Worm (Caenorhabditis elegans) whole organism, young adult: Measurements from ENCODE around the gene stip-1.
A peak's percentile ranks its signal among the peaks of the same experiment; 100 is the strongest.

Experiments used
- B0019.2 ChIP-seq: fragments of 200-800 bp; sonication (Bioruptor generic); conservative IDR thresholded peaks from 2 replicates; pipeline ENCODE4 v1.3.6; 2022; ENCODE audit warnings: missing genetic modification reagents, missing genetic modification characterization, missing compliant biosample characterization
- B0336.3 ChIP-seq: fragments of 200-800 bp; sonication (Bioruptor generic); IDR thresholded peaks from 2 replicates; pipeline ENCODE4 v1.3.6; 2022; ENCODE audit warnings: missing genetic modification characterization, missing compliant biosample characterization
- C06A6.2 ChIP-seq: fragments of 200-800 bp; sonication (Bioruptor generic); conservative IDR thresholded peaks from 2 replicates; pipeline ENCODE4 v1.3.6; 2022; ENCODE audit warnings: missing genetic modification characterization, missing compliant biosample characterization
- F23B12.7 ChIP-seq: sonication (generic microtip); optimal IDR thresholded peaks from 2 replicates; lab custom pipeline; 2017; ENCODE audit warnings: missing genetic modification characterization, mild to moderate bottlenecking, missing compliant biosample characterization, antibody characterized with exemption, moderate library complexity; ENCODE audit not compliant: insufficient read depth
- F33H1.4 ChIP-seq: fragments of 200-800 bp; sonication (Bioruptor generic); IDR thresholded peaks from 2 replicates; pipeline ENCODE4 v1.3.6; 2022; ENCODE audit warnings: missing genetic modification reagents, missing genetic modification characterization, missing compliant biosample characterization
- F49E8.2 ChIP-seq: sonication (generic microtip); optimal IDR thresholded peaks from 3 replicates; lab custom pipeline; 2017; ENCODE audit warnings: missing genetic modification characterization, mild to moderate bottlenecking, missing compliant biosample characterization, antibody characterized with exemption, moderate library complexity; ENCODE audit not compliant: insufficient read depth
- K12H6.12 ChIP-seq: fragments of 200-800 bp; sonication (Bioruptor generic); optimal IDR thresholded peaks from 2 replicates; lab custom pipeline; 2018; ENCODE audit warnings: mild to moderate bottlenecking, missing genetic modification characterization, missing compliant biosample characterization
- Y56A3A.18 ChIP-seq: fragments of 200-800 bp; sonication (Bioruptor generic); IDR thresholded peaks from 2 replicates; pipeline ENCODE4 v1.3.6; 2022; ENCODE audit warnings: missing genetic modification reagents, missing genetic modification characterization, missing compliant biosample characterization
- Y67H2A.10 ChIP-seq: fragments of 200-800 bp; sonication (Bioruptor generic); conservative IDR thresholded peaks from 2 replicates; pipeline ENCODE4 v1.3.6; 2022; ENCODE audit warnings: missing genetic modification reagents, missing genetic modification characterization, missing compliant biosample characterization
- Y79H2A.3 ChIP-seq: fragments of 200-800 bp; sonication (Bioruptor generic); conservative IDR thresholded peaks from 2 replicates; pipeline ENCODE4 v1.3.6; 2022; ENCODE audit warnings: missing genetic modification reagents, missing genetic modification characterization, missing compliant biosample characterization
- ZK185.1 ChIP-seq: sonication (generic microtip); optimal IDR thresholded peaks from 2 replicates; lab custom pipeline; 2016; ENCODE audit warnings: mild to moderate bottlenecking, missing genetic modification characterization, missing compliant biosample characterization; ENCODE audit not compliant: poor library complexity, severe bottlenecking
- ama-1 ChIP-seq, 3 experiments: fragments of 150-350 bp in 1 of 3; sonication (generic microtip) in 2 of 3; optimal IDR thresholded peaks; 2 replicates each; lab custom pipeline; 2014 to 2018; ENCODE audit warnings: missing biosample characterization in 2 of 3, missing genetic modification characterization in 2 of 3, missing genetic modification reagents in 2 of 3
- aptf-2 ChIP-seq: fragments of 200-800 bp; sonication (Bioruptor generic); conservative IDR thresholded peaks from 2 replicates; pipeline ENCODE4 v1.3.6; 2022; ENCODE audit warnings: missing genetic modification reagents, missing genetic modification characterization, missing compliant biosample characterization
- athp-1 ChIP-seq: sonication (generic microtip); optimal IDR thresholded peaks from 2 replicates; lab custom pipeline; 2017; ENCODE audit warnings: mild to moderate bottlenecking, missing genetic modification characterization, missing compliant biosample characterization
- attf-3 ChIP-seq: fragments of 200-800 bp; sonication (Bioruptor generic); conservative IDR thresholded peaks from 2 replicates; pipeline ENCODE4 v1.3.6; 2022; ENCODE audit warnings: missing genetic modification reagents, missing genetic modification characterization, missing compliant biosample characterization
- attf-5 ChIP-seq: fragments of 200-800 bp; sonication (Bioruptor generic); optimal IDR thresholded peaks from 2 replicates; lab custom pipeline; 2018; ENCODE audit warnings: mild to moderate bottlenecking, missing genetic modification characterization, missing compliant biosample characterization
- ccch-3 ChIP-seq: fragments of 200-800 bp; sonication (Bioruptor generic); optimal IDR thresholded peaks from 2 replicates; lab custom pipeline; 2018; ENCODE audit warnings: mild to moderate bottlenecking, missing genetic modification characterization, missing compliant biosample characterization
- cebp-2 ChIP-seq: fragments of 200-800 bp; sonication (Bioruptor generic); IDR thresholded peaks from 2 replicates; pipeline ENCODE4 v1.3.6; 2022; ENCODE audit warnings: missing genetic modification characterization, missing compliant biosample characterization
- ceh-100 ChIP-seq: fragments of 200-800 bp; sonication (Bioruptor generic); IDR thresholded peaks from 2 replicates; pipeline ENCODE4 v1.3.6; 2022; ENCODE audit warnings: missing genetic modification reagents, missing genetic modification characterization, missing compliant biosample characterization
- ceh-79 ChIP-seq: sonication (generic microtip); optimal IDR thresholded peaks from 2 replicates; lab custom pipeline; 2017; ENCODE audit warnings: mild to moderate bottlenecking, missing genetic modification characterization, missing compliant biosample characterization
- chd-7 ChIP-seq: sonication (generic microtip); optimal IDR thresholded peaks from 2 replicates; lab custom pipeline; 2016; ENCODE audit warnings: mild to moderate bottlenecking, missing genetic modification characterization, moderate library complexity, missing compliant biosample characterization
- dox-1 ChIP-seq: fragments of 200-800 bp; sonication (Bioruptor generic); IDR thresholded peaks from 2 replicates; pipeline ENCODE4 v1.3.6; 2022; ENCODE audit warnings: missing genetic modification reagents, missing genetic modification characterization, missing compliant biosample characterization
- dpl-1 ChIP-seq: fragments of 150-350 bp; optimal IDR thresholded peaks from 2 replicates; lab custom pipeline; 2014; ENCODE audit warnings: missing biosample characterization, missing genetic modification reagents, missing genetic modification characterization
- efl-1 ChIP-seq: fragments of 150-350 bp; optimal IDR thresholded peaks from 2 replicates; lab custom pipeline; 2014; ENCODE audit warnings: missing biosample characterization, missing genetic modification reagents, missing genetic modification characterization
- egl-44 ChIP-seq: fragments of 200-800 bp; sonication (Bioruptor generic); IDR thresholded peaks from 2 replicates; pipeline ENCODE4 v1.3.6; 2022; ENCODE audit warnings: missing genetic modification reagents, missing genetic modification characterization, missing compliant biosample characterization
- ekl-4 ChIP-seq: fragments of 200-800 bp; sonication (Bioruptor generic); IDR thresholded peaks from 2 replicates; pipeline ENCODE4 v1.3.6; 2022; ENCODE audit warnings: missing genetic modification reagents, missing genetic modification characterization, missing compliant biosample characterization
- ets-4 ChIP-seq: fragments of 200-800 bp; sonication (Bioruptor generic); optimal IDR thresholded peaks from 2 replicates; lab custom pipeline; 2018; ENCODE audit warnings: mild to moderate bottlenecking, missing genetic modification characterization, missing compliant biosample characterization
- gei-17 ChIP-seq: fragments of 200-800 bp; sonication (Bioruptor generic); optimal IDR thresholded peaks from 2 replicates; lab custom pipeline; 2018; ENCODE audit warnings: mild to moderate bottlenecking, missing genetic modification characterization, missing compliant biosample characterization
- him-1 ChIP-seq: sonication (generic microtip); optimal IDR thresholded peaks from 2 replicates; lab custom pipeline; 2016; ENCODE audit warnings: missing genotype, missing genetic modification reagents, missing genetic modification characterization, missing compliant biosample characterization
- hmg-1.2 ChIP-seq: fragments of 200-800 bp; sonication (Bioruptor generic); IDR thresholded peaks from 2 replicates; pipeline ENCODE4 v1.3.6; 2022; ENCODE audit warnings: missing genetic modification reagents, missing genetic modification characterization, missing compliant biosample characterization
- let-526 ChIP-seq: fragments of 200-800 bp; sonication (Bioruptor generic); IDR thresholded peaks from 2 replicates; pipeline ENCODE4 v1.3.6; 2022; ENCODE audit warnings: missing genetic modification reagents, missing genetic modification characterization, missing compliant biosample characterization
- let-607 ChIP-seq, 2 experiments: fragments of 200-800 bp in 1 of 2; sonication (Bioruptor generic) in 1 of 2; sonication (generic microtip) in 1 of 2; optimal IDR thresholded peaks; 2 replicates each; lab custom pipeline; 2016 to 2018; ENCODE audit warnings: mild to moderate bottlenecking in 2 of 2, missing compliant biosample characterization in 2 of 2, missing genetic modification characterization in 2 of 2, moderate library complexity in 2 of 2, missing genotype in 1 of 2
- lin-35 ChIP-seq, 3 experiments: fragments of 150-350 bp in 2 of 3; sonication (generic microtip) in 1 of 3; optimal IDR thresholded peaks; 2 replicates each; lab custom pipeline; 2014 to 2018; ENCODE audit warnings: missing biosample characterization in 3 of 3, missing genetic modification characterization in 3 of 3, missing genetic modification reagents in 3 of 3
- madf-10 ChIP-seq: sonication (generic microtip); optimal IDR thresholded peaks from 2 replicates; lab custom pipeline; 2016; ENCODE audit warnings: mild to moderate bottlenecking, missing genetic modification characterization, missing compliant biosample characterization
- mel-28 ChIP-seq: sonication (generic microtip); optimal IDR thresholded peaks from 2 replicates; lab custom pipeline; 2016; ENCODE audit warnings: borderline replicate concordance, mild to moderate bottlenecking, missing genetic modification characterization, missing compliant biosample characterization
- nfyb-1 ChIP-seq: fragments of 200-800 bp; sonication (Bioruptor generic); IDR thresholded peaks from 2 replicates; pipeline ENCODE4 v1.3.6; 2022; ENCODE audit warnings: missing genetic modification reagents, missing genetic modification characterization, missing compliant biosample characterization
- nhr-120 ChIP-seq: fragments of 200-800 bp; sonication (Bioruptor generic); IDR thresholded peaks from 2 replicates; pipeline ENCODE4 v1.3.6; 2022; ENCODE audit warnings: missing genetic modification characterization, missing compliant biosample characterization
- pbrm-1 ChIP-seq: fragments of 200-800 bp; sonication (Bioruptor generic); IDR thresholded peaks from 2 replicates; pipeline ENCODE4 v1.3.6; 2022; ENCODE audit warnings: missing genetic modification reagents, missing genetic modification characterization, missing compliant biosample characterization
- rec-8 ChIP-seq, 2 experiments: sonication (generic microtip); optimal IDR thresholded peaks; 2 replicates each; lab custom pipeline; 2016; ENCODE audit warnings: mild to moderate bottlenecking in 2 of 2, missing genetic modification characterization in 2 of 2, missing genetic modification reagents in 2 of 2, missing genotype in 2 of 2, missing biosample characterization in 1 of 2, missing compliant biosample characterization in 1 of 2, moderate library complexity in 1 of 2
- snpc-1.3 ChIP-seq: sonication (generic microtip); optimal IDR thresholded peaks from 2 replicates; lab custom pipeline; 2017; ENCODE audit warnings: missing genetic modification characterization, mild to moderate bottlenecking, missing compliant biosample characterization, antibody characterized with exemption, moderate library complexity, missing genotype, missing genetic modification reagents; ENCODE audit not compliant: insufficient read depth
- snpc-4 ChIP-seq, 5 experiments: fragments of 150-350 bp in 1 of 5; sonication (generic microtip) in 4 of 5; optimal IDR thresholded peaks; 2 replicates each; lab custom pipeline; 2014 to 2018; ENCODE audit warnings: missing genetic modification characterization in 5 of 5, missing biosample characterization in 3 of 5, antibody characterized with exemption in 2 of 5, mild to moderate bottlenecking in 2 of 5, missing compliant biosample characterization in 2 of 5, missing genotype in 2 of 5, moderate library complexity in 2 of 5, missing genetic modification reagents in 1 of 5
- tbp1 ChIP-seq: fragments of 200-800 bp; sonication (Bioruptor generic); optimal IDR thresholded peaks from 2 replicates; lab custom pipeline; 2018; ENCODE audit warnings: mild to moderate bottlenecking, missing genetic modification characterization, missing compliant biosample characterization
- ztf-26 ChIP-seq: sonication (generic microtip); optimal IDR thresholded peaks from 2 replicates; lab custom pipeline; 2017; ENCODE audit warnings: missing genetic modification characterization, missing compliant biosample characterization
- ztf-28 ChIP-seq: fragments of 200-800 bp; sonication (Bioruptor generic); IDR thresholded peaks from 2 replicates; pipeline ENCODE4 v1.3.6; 2022; ENCODE audit warnings: missing genetic modification reagents, missing genetic modification characterization, missing compliant biosample characterization

The stip-1 gene

DNA sequence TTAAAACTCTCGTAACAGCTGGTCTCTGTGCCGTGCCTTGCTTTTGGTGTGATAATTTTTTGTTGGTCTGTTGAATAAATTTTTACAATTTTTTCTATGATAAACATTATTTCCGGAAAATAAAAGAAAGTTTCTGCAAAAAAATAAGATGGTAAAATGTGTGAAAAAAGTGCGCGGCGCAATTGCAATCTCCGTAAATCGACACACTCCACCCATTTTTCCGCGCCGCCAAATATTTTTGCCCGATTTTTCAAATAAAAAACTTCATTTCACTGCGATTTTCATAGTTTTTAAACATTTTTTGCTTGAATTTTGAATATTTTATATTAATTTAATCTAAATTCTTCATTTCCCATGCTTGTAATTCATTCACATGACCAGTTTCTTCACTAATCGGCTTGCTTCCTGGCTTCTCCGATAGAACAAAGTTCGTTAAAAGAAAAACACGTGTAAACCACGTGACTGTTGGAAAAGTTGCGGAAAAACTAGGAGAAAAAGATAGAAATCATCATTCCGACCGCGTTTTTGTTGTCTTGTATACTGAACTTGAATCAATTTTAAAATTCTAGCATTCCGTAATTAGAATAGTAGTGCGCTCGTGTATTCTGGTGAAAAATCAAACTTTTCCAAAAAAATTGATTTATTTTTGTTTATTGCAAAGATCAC lies 38.4 kb upstream of the stip-1 start (continued):
- TF ChIP-seq snpc-4 (GFP tag; optimal IDR thresholded peaks at IDR 0.05; lab: Kevin White, UChicago) (no peak), snpc-4 (tag; optimal IDR thresholded peaks at IDR 0.05; lab: Kevin White, UChicago) (peak in 3 of 4 experiments; percentile 30 to 49 (median 43)), let-607 (tag; optimal IDR thresholded peaks at IDR 0.05; lab: Kevin White, UChicago) (peak in 1 of 2 experiments; percentile 35), dox-1 (GFP tag; lab: Robert Waterston, UW) (peak; percentile 79), mel-28 (no peak), K12H6.12 (tag; lab: Kevin White, UChicago) (peak; percentile 32), egl-44 (0 out of 2 replicates have a peak, but pooled peaks have one; percentile 7), hmg-1.2 (GFP tag; lab: Robert Waterston, UW) (peak; percentile 43), ceh-100 (peak; percentile 74), ZK185.1 (tag; lab: Kevin White, UChicago) (peak; percentile 23), ztf-26 (tag; lab: Kevin White, UChicago) (no peak), ztf-28 (GFP tag; lab: Robert Waterston, UW) (0 out of 2 replicates have a peak, but pooled peaks have one; percentile 59), ccch-3 (GFP tag; lab: Kevin White, UChicago) (no peak), ceh-79 (no peak), let-526 (GFP tag; lab: Robert Waterston, UW) (0 out of 2 replicates have a peak, but pooled peaks have one; percentile 26), dpl-1 (GFP tag; lab: Kevin White, UChicago) (peak; percentile 22), athp-1 (tag; lab: Kevin White, UChicago) (peak; percentile 67), ama-1 (optimal IDR thresholded peaks at IDR 0.05; lab: Kevin White, UChicago) (peak; percentile 44), ama-1 (GFP tag; optimal IDR thresholded peaks at IDR 0.05; lab: Kevin White, UChicago) (peak in 1 of 2 experiments; percentile 16), tbp1 (GFP tag; lab: Kevin White, UChicago) (peak; percentile 58), gei-17 (GFP tag; lab: Kevin White, UChicago) (no peak), pbrm-1 (peak; percentile 23; the same call in 1 of the 2 replicates), nfyb-1 (GFP tag; lab: Robert Waterston, UW) (0 out of 2 replicates have a peak, but pooled peaks have one; percentile 14), rec-8 (tag; optimal IDR thresholded peaks at IDR 0.05; lab: Kevin White, UChicago) (no peak), lin-35 (GFP tag; optimal IDR thresholded peaks at IDR 0.05; lab: Kevin White, UChicago) (peak in 1 of 3 experiments; percentile 80), nhr-120 (GFP tag; lab: Robert Waterston, UW) (no peak), B0019.2 (GFP tag; lab: Robert Waterston, UW) (peak; percentile 72), snpc-1.3 (tag; lab: Kevin White, UChicago) (peak; percentile 78), aptf-2 (GFP tag; lab: Robert Waterston, UW) (no peak), attf-3 (GFP tag; lab: Robert Waterston, UW) (peak; percentile 56; the same call in 1 of the 2 replicates), C06A6.2 (GFP tag; lab: Robert Waterston, UW) (0 out of 2 replicates have a peak, but pooled peaks have one; percentile 25), attf-5 (peak; percentile 82), F33H1.4 (GFP tag; lab: Robert Waterston, UW) (peak; percentile 51), B0336.3 (GFP tag; lab: Robert Waterston, UW) (peak; percentile 39; the same call in 1 of the 2 replicates), F23B12.7 (tag; lab: Kevin White, UChicago) (peak; percentile 65), Y67H2A.10 (GFP tag; lab: Robert Waterston, UW) (no peak), Y79H2A.3 (GFP tag; lab: Robert Waterston, UW) (no peak), ets-4 (GFP tag; lab: Kevin White, UChicago) (no peak), Y56A3A.18 (no peak), efl-1 (peak; percentile 2), chd-7 (peak; percentile 33), cebp-2 (GFP tag; lab: Robert Waterston, UW) (no peak), him-1 (tag; lab: Kevin White, UChicago) (no peak), F49E8.2 (tag; lab: Kevin White, UChicago) (peak; percentile 28), ekl-4 (GFP tag; lab: Robert Waterston, UW) (peak; percentile 26; the same call in 1 of the 2 replicates), madf-10 (peak; percentile 46)
